Fruit fly (Drosophila melanogaster) Kc167 (cell line): ENCODE measurements around the gene CG18094.

Source experiments
- Myc ChIP-seq: fragments of >200 bp; optimal IDR thresholded peaks from 2 replicates; lab custom pipeline; 2017; ENCODE audit warnings: missing external identifiers
- Sin3A ChIP-seq: fragments of >200 bp; optimal IDR thresholded peaks from 2 replicates; lab custom pipeline; 2018; ENCODE audit warnings: missing external identifiers
- insv ChIP-seq: fragments of >200 bp; optimal IDR thresholded peaks from 3 replicates; lab custom pipeline; 2018; ENCODE audit warnings: missing external identifiers
- psq ChIP-seq: fragments of >200 bp; optimal IDR thresholded peaks from 2 replicates; lab custom pipeline; 2017; ENCODE audit warnings: missing external identifiers
- ttk ChIP-seq: sonication (Bioruptor generic); optimal IDR thresholded peaks from 2 replicates; lab custom pipeline; 2017; ENCODE audit warnings: missing external identifiers

dm6 chr2L:19512184-19512583 lies 22.1 kb downstream of the CG18094 start:
- TF ChIP-seq insv, result no peak
- TF ChIP-seq Sin3A (lab: Kevin White, UChicago), result no peak
- no peak for TF ChIP-seq psq (lab: Kevin White, UChicago)
- TF ChIP-seq Myc (lab: Kevin White, UChicago), result no peak
- TF ChIP-seq ttk (lab: Kevin White, UChicago), result no peak
